Fruit fly (Drosophila melanogaster) whole organism, embryonic: Measurements from ENCODE around the gene CG12448.

ENCODE experiments used
- Asciz ChIP-seq: fragments of 200-800 bp; sonication (Bioruptor generic); optimal IDR thresholded peaks from 2 replicates; lab custom pipeline; 2017; ENCODE audit warnings: missing biosample characterization, mild to moderate bottlenecking, missing genetic modification characterization, missing genetic modification reagents
- Atf6 ChIP-seq: fragments of 200-800 bp; sonication (Bioruptor generic); IDR thresholded peaks from 2 replicates; pipeline ENCODE4 v1.3.6; 2022; ENCODE audit warnings: missing biosample characterization, missing genetic modification characterization
- CG11695 ChIP-seq: fragments of 200-800 bp; sonication (Bioruptor generic); IDR thresholded peaks from 3 replicates; pipeline ENCODE4 v1.3.6; 2022; ENCODE audit warnings: missing biosample characterization, missing genetic modification characterization
- CG11723 ChIP-seq: fragments of 200-800 bp; sonication (Bioruptor generic); optimal IDR thresholded peaks from 2 replicates; lab custom pipeline; 2017; ENCODE audit warnings: missing biosample characterization, mild to moderate bottlenecking, missing genetic modification characterization
- CG12659 ChIP-seq: fragments of 200-800 bp; sonication (Bioruptor generic); optimal IDR thresholded peaks from 3 replicates; lab custom pipeline; 2017; ENCODE audit warnings: mild to moderate bottlenecking, missing biosample characterization, missing genetic modification reagents, missing genetic modification characterization
- CG13296 ChIP-seq: fragments of 200-800 bp; sonication (Bioruptor generic); optimal IDR thresholded peaks from 3 replicates; lab custom pipeline; 2018; ENCODE audit warnings: missing biosample characterization, mild to moderate bottlenecking, missing genetic modification characterization
- CG13894 ChIP-seq: fragments of 200-800 bp; sonication (Bioruptor generic); optimal IDR thresholded peaks from 3 replicates; lab custom pipeline; 2018; ENCODE audit warnings: missing biosample characterization, mild to moderate bottlenecking, missing genetic modification characterization, moderate library complexity
- CG15269 ChIP-seq: fragments of 200-800 bp; sonication (Bioruptor generic); optimal IDR thresholded peaks from 2 replicates; lab custom pipeline; 2018; ENCODE audit warnings: missing biosample characterization, mild to moderate bottlenecking, missing genetic modification characterization, moderate library complexity
- CG15514 ChIP-seq: fragments of 200-800 bp; sonication (Bioruptor generic); optimal IDR thresholded peaks from 3 replicates; lab custom pipeline; 2017; ENCODE audit warnings: missing biosample characterization, missing genetic modification characterization, mild to moderate bottlenecking, moderate library complexity, missing genetic modification reagents
- CG17912 ChIP-seq: fragments of 200-800 bp; sonication (Bioruptor generic); optimal IDR thresholded peaks from 2 replicates; lab custom pipeline; 2018; ENCODE audit warnings: missing biosample characterization, mild to moderate bottlenecking, missing genetic modification characterization
- CG18476 ChIP-seq: fragments of 200-800 bp; sonication (Bioruptor generic); optimal IDR thresholded peaks from 2 replicates; lab custom pipeline; 2016; ENCODE audit warnings: missing biosample characterization, mild to moderate bottlenecking, missing genetic modification characterization
- CG2120 ChIP-seq: fragments of 200-800 bp; sonication (Bioruptor generic); optimal IDR thresholded peaks from 3 replicates; lab custom pipeline; 2016; ENCODE audit warnings: missing biosample characterization, missing genetic modification characterization
- CG2678 ChIP-seq: fragments of 200-800 bp; sonication (Bioruptor generic); optimal IDR thresholded peaks from 3 replicates; lab custom pipeline; 2019; ENCODE audit warnings: missing biosample characterization, mild to moderate bottlenecking, missing genetic modification characterization, moderate library complexity
- CG2712 ChIP-seq: fragments of 200-800 bp; optimal IDR thresholded peaks from 3 replicates; lab custom pipeline; 2019; ENCODE audit warnings: missing biosample characterization, mild to moderate bottlenecking, missing genetic modification characterization, moderate library complexity
- CG30431 ChIP-seq: fragments of 200-800 bp; sonication (Bioruptor generic); optimal IDR thresholded peaks from 2 replicates; lab custom pipeline; 2017; ENCODE audit warnings: missing biosample characterization, missing genetic modification characterization
- CG33557 ChIP-seq: fragments of 200-800 bp; sonication (Bioruptor generic); optimal IDR thresholded peaks from 2 replicates; lab custom pipeline; 2019; ENCODE audit warnings: missing biosample characterization, mild to moderate bottlenecking, missing genetic modification characterization, moderate library complexity
- CG7556 ChIP-seq: fragments of 200-800 bp; sonication (Bioruptor generic); optimal IDR thresholded peaks from 2 replicates; lab custom pipeline; 2017; ENCODE audit warnings: missing biosample characterization, mild to moderate bottlenecking, missing genetic modification characterization
- CG8290 ChIP-seq, 3 experiments: fragments of 200-800 bp; sonication (Bioruptor generic); optimal IDR thresholded peaks; 2 replicates each; lab custom pipeline; 2016 to 2019; ENCODE audit warnings: missing biosample characterization in 3 of 3, missing genetic modification characterization in 3 of 3, mild to moderate bottlenecking in 2 of 3, moderate library complexity in 1 of 3
- CG8359 ChIP-seq: fragments of 200-800 bp; sonication (Bioruptor generic); optimal IDR thresholded peaks from 2 replicates; lab custom pipeline; 2017; ENCODE audit warnings: missing biosample characterization, mild to moderate bottlenecking, missing genetic modification characterization, borderline replicate concordance
- CG9817 ChIP-seq: fragments of 200-800 bp; sonication (Bioruptor generic); optimal IDR thresholded peaks from 2 replicates; lab custom pipeline; 2018; ENCODE audit warnings: missing biosample characterization, mild to moderate bottlenecking, missing genetic modification characterization, moderate library complexity
- CTCF ChIP-seq: fragments of 200-800 bp; sonication (Bioruptor generic); optimal IDR thresholded peaks from 2 replicates; lab custom pipeline; 2017; ENCODE audit warnings: missing biosample characterization, mild to moderate bottlenecking, missing genetic modification characterization, moderate library complexity
- CoRest ChIP-seq: fragments of 200-800 bp; sonication (Bioruptor generic); optimal IDR thresholded peaks from 3 replicates; lab custom pipeline; 2018; ENCODE audit warnings: missing biosample characterization, mild to moderate bottlenecking, missing genetic modification characterization, moderate library complexity
- HLH3B ChIP-seq: fragments of 200-800 bp; sonication (Bioruptor generic); IDR thresholded peaks from 2 replicates; pipeline ENCODE4 v1.3.6; 2022; ENCODE audit warnings: missing biosample characterization, missing genetic modification characterization
- Hr51 ChIP-seq, 2 experiments: fragments of 200-800 bp; sonication (Bioruptor generic); optimal IDR thresholded peaks; 2 replicates in 1 of 2; 3 replicates in 1 of 2; lab custom pipeline; 2016 to 2018; ENCODE audit warnings: missing biosample characterization in 2 of 2, missing genetic modification characterization in 2 of 2, mild to moderate bottlenecking in 1 of 2, moderate library complexity in 1 of 2
- PHDP ChIP-seq: fragments of 200-800 bp; sonication (Bioruptor generic); optimal IDR thresholded peaks from 3 replicates; lab custom pipeline; 2018; ENCODE audit warnings: missing biosample characterization, mild to moderate bottlenecking, missing genetic modification characterization, moderate library complexity
- Ptx1 ChIP-seq: fragments of 200-800 bp; sonication (Bioruptor generic); IDR thresholded peaks from 2 replicates; pipeline ENCODE4 v1.3.6; 2022; ENCODE audit warnings: missing biosample characterization, missing genetic modification characterization
- Xbp1 ChIP-seq: fragments of 200-800 bp; sonication (Bioruptor generic); optimal IDR thresholded peaks from 3 replicates; lab custom pipeline; 2016; ENCODE audit warnings: missing biosample characterization, mild to moderate bottlenecking, missing genetic modification characterization
- amos ChIP-seq: fragments of 200-800 bp; sonication (Bioruptor generic); IDR thresholded peaks from 2 replicates; pipeline ENCODE4 v1.3.6; 2022; ENCODE audit warnings: missing biosample characterization, missing genetic modification characterization; ENCODE audit not compliant: partially characterized antibody
- ap ChIP-seq: fragments of 200-800 bp; sonication (Bioruptor generic); IDR thresholded peaks from 2 replicates; pipeline ENCODE4 v1.3.6; 2022; ENCODE audit warnings: missing biosample characterization, missing genetic modification characterization
- cwo ChIP-seq: fragments of 200-800 bp; sonication (Bioruptor generic); optimal IDR thresholded peaks from 3 replicates; lab custom pipeline; 2017; ENCODE audit warnings: missing biosample characterization, missing genetic modification characterization, mild to moderate bottlenecking, moderate library complexity, missing genetic modification reagents
- dmrt11E ChIP-seq: fragments of 200-800 bp; sonication (Bioruptor generic); optimal IDR thresholded peaks from 3 replicates; lab custom pipeline; 2018; ENCODE audit warnings: missing biosample characterization, mild to moderate bottlenecking, missing genetic modification characterization, moderate library complexity
- fd102C ChIP-seq: fragments of 200-800 bp; sonication (Bioruptor generic); optimal IDR thresholded peaks from 2 replicates; lab custom pipeline; 2018; ENCODE audit warnings: missing biosample characterization, mild to moderate bottlenecking, missing genetic modification characterization, moderate library complexity
- fd96Cb ChIP-seq: fragments of 200-800 bp; sonication (Bioruptor generic); optimal IDR thresholded peaks from 2 replicates; lab custom pipeline; 2018; ENCODE audit warnings: missing biosample characterization, mild to moderate bottlenecking, missing genetic modification characterization, moderate library complexity
- ind ChIP-seq: fragments of 200-800 bp; sonication (Bioruptor generic); optimal IDR thresholded peaks from 3 replicates; lab custom pipeline; 2016; ENCODE audit warnings: missing biosample characterization, missing genetic modification characterization
- ken ChIP-seq: fragments of 200-800 bp; sonication (Bioruptor generic); IDR thresholded peaks from 3 replicates; pipeline ENCODE4 v1.3.6; 2022; ENCODE audit warnings: missing biosample characterization, missing genetic modification characterization
- kni ChIP-seq: fragments of 200-800 bp; sonication (Bioruptor generic); optimal IDR thresholded peaks from 3 replicates; lab custom pipeline; 2017; ENCODE audit warnings: mild to moderate bottlenecking, missing biosample characterization, missing genetic modification reagents, missing genetic modification characterization
- org-1 ChIP-seq: fragments of 200-800 bp; sonication (Bioruptor generic); optimal IDR thresholded peaks from 2 replicates; lab custom pipeline; 2017; ENCODE audit warnings: missing biosample characterization, missing genetic modification characterization
- pan ChIP-seq, 4 experiments: fragments of >200 bp in 3 of 4; fragments of 200-800 bp in 1 of 4; sonication (Bioruptor generic) in 1 of 4; optimal IDR thresholded peaks in 3 of 4; IDR thresholded peaks in 1 of 4; 2 replicates each; pipeline versions ENCODE4 v1.3.6 to Lab custom; 2017 to 2022; ENCODE audit warnings: missing biosample characterization in 2 of 4, missing genetic modification characterization in 2 of 4, mixed read lengths in 1 of 4
- run ChIP-seq: fragments of 200-800 bp; sonication (Bioruptor generic); optimal IDR thresholded peaks from 3 replicates; lab custom pipeline; 2018; ENCODE audit warnings: missing biosample characterization, mild to moderate bottlenecking, missing genetic modification characterization
- scrt ChIP-seq: fragments of 200-800 bp; sonication (Bioruptor generic); optimal IDR thresholded peaks from 2 replicates; lab custom pipeline; 2018; ENCODE audit warnings: missing biosample characterization, mild to moderate bottlenecking, missing genetic modification characterization, moderate library complexity
- sqz ChIP-seq: fragments of 200-800 bp; sonication (Bioruptor generic); optimal IDR thresholded peaks from 3 replicates; lab custom pipeline; 2018; ENCODE audit warnings: missing biosample characterization, mild to moderate bottlenecking, missing genetic modification characterization
- ssp ChIP-seq: fragments of 200-800 bp; sonication (Bioruptor generic); IDR thresholded peaks from 2 replicates; pipeline ENCODE4 v1.3.6; 2022; ENCODE audit warnings: missing biosample characterization, missing genetic modification characterization
- tio ChIP-seq: fragments of 200-800 bp; sonication (Bioruptor generic); optimal IDR thresholded peaks from 2 replicates; lab custom pipeline; 2017; ENCODE audit warnings: missing biosample characterization, missing genetic modification characterization, inconsistent platforms
- unpg ChIP-seq: fragments of 200-800 bp; sonication (Bioruptor generic); optimal IDR thresholded peaks from 3 replicates; lab custom pipeline; 2018; ENCODE audit warnings: missing biosample characterization, mild to moderate bottlenecking, missing genetic modification characterization, moderate library complexity
- vvl ChIP-seq: fragments of 200-800 bp; sonication (Bioruptor generic); IDR thresholded peaks from 2 replicates; pipeline ENCODE4 v1.3.6; 2022; ENCODE audit warnings: missing biosample characterization, missing genetic modification characterization
- wdn ChIP-seq: fragments of 200-800 bp; sonication (Bioruptor generic); IDR thresholded peaks from 2 replicates; pipeline ENCODE4 v1.3.6; 2022; ENCODE audit warnings: missing biosample characterization, missing genetic modification characterization

The CG12448 gene

dm6 chr2L:15912901-15913673 is 28.2 kb upstream of the CG12448 start (continued):
- TF ChIP-seq fd96Cb (tag; lab: Kevin White, UChicago) (peak; percentile 88), ken (GFP tag; lab: Robert Waterston, UW) (no peak), CG18476 (peak; percentile 7), run (tag; lab: Kevin White, UChicago) (peak; percentile 66), CG15269 (tag; lab: Kevin White, UChicago) (peak; percentile 83), wdn (GFP tag; lab: Robert Waterston, UW) (no peak), kni (GFP tag; lab: Kevin White, UChicago) (peak; percentile 96), CG8359 (GFP tag; lab: Kevin White, UChicago) (peak; percentile 19), CG2712 (tag; lab: Kevin White, UChicago) (peak; percentile 90), CG13894 (tag; lab: Kevin White, UChicago) (peak; percentile 92), CG11723 (GFP tag; lab: Kevin White, UChicago) (peak; percentile 3), sqz (GFP tag; lab: Kevin White, UChicago) (peak; percentile 33), CG11695 (peak; percentile 60; the same call in 2 of the 3 replicates), CG8290 (GFP tag; optimal IDR thresholded peaks at IDR 0.05; lab: Kevin White, UChicago) (no peak), CG8290 (tag; optimal IDR thresholded peaks at IDR 0.05; lab: Kevin White, UChicago) (peak in 1 of 2 experiments; percentile 84), CG2678 (tag; lab: Kevin White, UChicago) (peak; percentile 93), scrt (GFP tag; lab: Kevin White, UChicago) (peak; percentile 34), CG30431 (GFP tag; lab: Kevin White, UChicago) (peak; percentile 39), CG7556 (GFP tag; lab: Kevin White, UChicago) (peak; percentile 87), PHDP (peak; percentile 79), CG13296 (GFP tag; lab: Kevin White, UChicago) (peak; percentile 45), ind (GFP tag; lab: Kevin White, UChicago) (peak; percentile 59), Atf6 (peak; percentile 36), org-1 (peak; percentile 59), CG33557 (peak; percentile 34), CG12659 (GFP tag; lab: Kevin White, UChicago) (peak; percentile 90), CG15514 (GFP tag; lab: Kevin White, UChicago) (peak; percentile 11), CG2120 (peak; percentile 28), cwo (GFP tag; lab: Kevin White, UChicago) (peak; percentile 98), ap (GFP tag; lab: Robert Waterston, UW) (peak; percentile 27; the same call in 1 of the 2 replicates), vvl (peak; percentile 87), CG9817 (tag; lab: Kevin White, UChicago) (peak; percentile 54), HLH3B (GFP tag; lab: Robert Waterston, UW) (0 out of 2 replicates have a peak, but pooled peaks have one; percentile 6), ssp (GFP tag; lab: Robert Waterston, UW) (peak; percentile 48; the same call in 1 of the 2 replicates), tio (GFP tag; lab: Kevin White, UChicago) (peak; percentile 57), CG17912 (GFP tag; lab: Kevin White, UChicago) (peak; percentile 39), unpg (GFP tag; lab: Kevin White, UChicago) (peak; percentile 71), Xbp1 (GFP tag; lab: Kevin White, UChicago) (peak; percentile 67), CTCF (GFP tag; lab: Kevin White, UChicago) (peak; percentile 48), Ptx1 (GFP tag; lab: Robert Waterston, UW) (peak; percentile 69), CoRest (peak; percentile 94), pan (optimal IDR thresholded peaks at IDR 0.05; lab: Kevin White, UChicago) (no peak), pan (GFP tag; optimal IDR thresholded peaks at IDR 0.05 in 1 of 2, IDR thresholded peaks at IDR 0.05 in 1 of 2) (peak in 1 of 2 experiments; percentile 31), amos (GFP tag; lab: Robert Waterston, UW) (peak; percentile 23; the same call in 1 of the 2 replicates), Hr51 (GFP tag; optimal IDR thresholded peaks at IDR 0.05; lab: Kevin White, UChicago) (peak in 1 of 2 experiments; percentile 88), dmrt11E (peak; percentile 78), fd102C (no peak), Asciz (GFP tag; lab: Kevin White, UChicago) (peak; percentile 80)
